Fruit fly (Drosophila melanogaster): ENCODE results near the gene PH4alphaEFB.

- TF ChIP-seq Sox102F (GFP tag; optimal IDR thresholded peaks at IDR 0.05) (peak; percentile 67), CG9139 (GFP tag; optimal IDR thresholded peaks at IDR 0.05) (peak; percentile 16), CG4318 (GFP tag; optimal IDR thresholded peaks at IDR 0.05) (peak; percentile 52), Sox15 (GFP tag; optimal IDR thresholded peaks at IDR 0.05) (peak; percentile 48), CG11294 (GFP tag; IDR thresholded peaks at IDR 0.05) (0 out of 2 replicates have a peak, but pooled peaks have one; percentile 38)
Observed at dm6 chr3R:30501174-30501573, 35.3 kb downstream of the PH4alphaEFB start.

Data from whole organism, prepupa.